Worm (Caenorhabditis elegans) whole organism, L1 larva: ENCODE measurements around the gene F22E5.13.
A peak's percentile ranks its signal among the peaks of the same experiment; 100 is the strongest.

ENCODE experiments used
- C04F5.9 ChIP-seq: sonication (generic microtip); optimal IDR thresholded peaks from 2 replicates; lab custom pipeline; 2016; ENCODE audit warnings: missing genetic modification characterization, missing compliant biosample characterization
- C16A3.4 ChIP-seq: fragments of 150-350 bp; optimal IDR thresholded peaks from 2 replicates; lab custom pipeline; 2014; ENCODE audit warnings: missing biosample characterization, missing genetic modification characterization
- C34B4.2 ChIP-seq: sonication (generic microtip); optimal IDR thresholded peaks from 2 replicates; lab custom pipeline; 2017; ENCODE audit warnings: mild to moderate bottlenecking, missing genetic modification characterization, missing compliant biosample characterization
- F16B12.6 ChIP-seq: fragments of 150-350 bp; optimal IDR thresholded peaks from 2 replicates; lab custom pipeline; 2014; ENCODE audit warnings: missing biosample characterization, missing genetic modification characterization
- Y116A8C.19 ChIP-seq: sonication (generic microtip); optimal IDR thresholded peaks from 2 replicates; lab custom pipeline; 2016; ENCODE audit warnings: missing compliant biosample characterization, missing genetic modification characterization, borderline replicate concordance
- aha-1 ChIP-seq: fragments of 150-350 bp; optimal IDR thresholded peaks from 2 replicates; lab custom pipeline; 2014; ENCODE audit warnings: missing biosample characterization, missing genetic modification characterization
- alr-1 ChIP-seq: fragments of 200-800 bp; sonication (Bioruptor generic); optimal IDR thresholded peaks from 2 replicates; lab custom pipeline; 2018; ENCODE audit warnings: borderline replicate concordance, mild to moderate bottlenecking, missing genetic modification characterization, missing compliant biosample characterization
- aly-2 ChIP-seq: fragments of 150-350 bp; optimal IDR thresholded peaks from 2 replicates; lab custom pipeline; 2014; ENCODE audit warnings: missing biosample characterization, missing genetic modification characterization
- ama-1 ChIP-seq: fragments of 150-350 bp; optimal IDR thresholded peaks from 2 replicates; lab custom pipeline; 2014
- ceh-63 ChIP-seq: fragments of 200-800 bp; sonication (Bioruptor generic); optimal IDR thresholded peaks from 2 replicates; lab custom pipeline; 2018; ENCODE audit warnings: mild to moderate bottlenecking, missing genetic modification characterization, missing compliant biosample characterization
- ceh-8 ChIP-seq: fragments of 200-800 bp; sonication (Bioruptor generic); optimal IDR thresholded peaks from 2 replicates; lab custom pipeline; 2018; ENCODE audit warnings: mild to moderate bottlenecking, missing genetic modification characterization, moderate library complexity, missing compliant biosample characterization
- ceh-88 ChIP-seq: fragments of 200-800 bp; sonication (Bioruptor generic); IDR thresholded peaks from 2 replicates; pipeline ENCODE4 v1.3.6; 2022; ENCODE audit warnings: missing genetic modification characterization, missing compliant biosample characterization
- ceh-90 ChIP-seq: sonication (generic microtip); optimal IDR thresholded peaks from 2 replicates; lab custom pipeline; 2016; ENCODE audit warnings: missing genetic modification characterization, missing compliant biosample characterization
- ces-1 ChIP-seq: fragments of 150-350 bp; optimal IDR thresholded peaks from 2 replicates; lab custom pipeline; 2014; ENCODE audit warnings: missing biosample characterization, missing genetic modification reagents, missing genetic modification characterization
- dpl-1 ChIP-seq, 3 experiments: fragments of 150-350 bp in 2 of 3; sonication (generic microtip) in 1 of 3; optimal IDR thresholded peaks; 2 replicates each; lab custom pipeline; 2014 to 2017; ENCODE audit warnings: missing biosample characterization in 3 of 3, missing genetic modification characterization in 3 of 3, missing genetic modification reagents in 3 of 3
- dsc-1 ChIP-seq: sonication (generic microtip); optimal IDR thresholded peaks from 2 replicates; lab custom pipeline; 2016; ENCODE audit warnings: mild to moderate bottlenecking, missing genetic modification characterization, missing compliant biosample characterization
- efl-3 ChIP-seq: fragments of 200-800 bp; sonication (Bioruptor generic); optimal IDR thresholded peaks from 2 replicates; lab custom pipeline; 2018; ENCODE audit warnings: mild to moderate bottlenecking, missing genetic modification characterization, missing compliant biosample characterization
- egl-13 ChIP-seq: sonication (generic microtip); optimal IDR thresholded peaks from 2 replicates; lab custom pipeline; 2016; ENCODE audit warnings: missing genotype, missing genetic modification reagents, missing genetic modification characterization, missing compliant biosample characterization
- egl-27 ChIP-seq, 2 experiments: fragments of 150-350 bp in 1 of 2; sonication (generic microtip); optimal IDR thresholded peaks; 3 replicates each; lab custom pipeline; 2017 to 2018; ENCODE audit warnings: missing biosample characterization in 2 of 2, missing genetic modification characterization in 2 of 2, missing genetic modification reagents in 2 of 2
- elt-2 ChIP-seq: sonication (generic microtip); optimal IDR thresholded peaks from 2 replicates; lab custom pipeline; 2016; ENCODE audit warnings: missing genetic modification characterization, mild to moderate bottlenecking, inconsistent platforms, missing compliant biosample characterization, missing genetic modification reagents
- fkh-10 ChIP-seq: sonication (generic microtip); optimal IDR thresholded peaks from 2 replicates; lab custom pipeline; 2017; ENCODE audit warnings: missing biosample characterization, missing genetic modification reagents, missing genetic modification characterization
- fkh-4 ChIP-seq: sonication (generic microtip); optimal IDR thresholded peaks from 2 replicates; lab custom pipeline; 2016; ENCODE audit warnings: missing compliant biosample characterization, missing genetic modification characterization, borderline replicate concordance
- grh-1 ChIP-seq: fragments of 200-800 bp; sonication (Bioruptor generic); IDR thresholded peaks from 2 replicates; pipeline ENCODE4 v1.3.6; 2022; ENCODE audit warnings: missing genetic modification reagents, missing genetic modification characterization, missing compliant biosample characterization
- hlh-17 ChIP-seq: fragments of 200-800 bp; sonication (Bioruptor generic); optimal IDR thresholded peaks from 2 replicates; lab custom pipeline; 2018; ENCODE audit warnings: missing genetic modification characterization, mild to moderate bottlenecking, missing compliant biosample characterization, moderate library complexity, borderline replicate concordance
- lin-13 ChIP-seq: fragments of 150-350 bp; optimal IDR thresholded peaks from 2 replicates; lab custom pipeline; 2014; ENCODE audit warnings: missing biosample characterization, missing genetic modification reagents, missing genetic modification characterization
- lin-35 ChIP-seq, 2 experiments: fragments of 150-350 bp; optimal IDR thresholded peaks; 2 replicates each; lab custom pipeline; 2014; ENCODE audit warnings: missing biosample characterization in 2 of 2, missing genetic modification characterization in 2 of 2, missing genetic modification reagents in 2 of 2
- lin-39 ChIP-seq: fragments of 150-350 bp; optimal IDR thresholded peaks from 2 replicates; lab custom pipeline; 2014; ENCODE audit warnings: missing biosample characterization, missing genetic modification reagents, missing genetic modification characterization
- lir-3 ChIP-seq: sonication (generic microtip); optimal IDR thresholded peaks from 2 replicates; lab custom pipeline; 2016; ENCODE audit warnings: mild to moderate bottlenecking, missing genetic modification characterization, moderate library complexity, missing compliant biosample characterization; ENCODE audit not compliant: poor library complexity
- mdl-1 ChIP-seq, 2 experiments: fragments of 150-350 bp; optimal IDR thresholded peaks; 2 replicates each; lab custom pipeline; 2014 to 2017; ENCODE audit warnings: missing biosample characterization in 2 of 2, missing genetic modification characterization in 2 of 2, inconsistent platforms in 1 of 2
- nhr-12 ChIP-seq: sonication (generic microtip); optimal IDR thresholded peaks from 2 replicates; lab custom pipeline; 2017; ENCODE audit warnings: missing biosample characterization, missing genetic modification characterization
- nhr-19 ChIP-seq: fragments of 200-800 bp; sonication (Bioruptor generic); conservative IDR thresholded peaks from 2 replicates; pipeline ENCODE4 v1.3.6; 2022; ENCODE audit warnings: missing genetic modification characterization, missing compliant biosample characterization
- nhr-20 ChIP-seq: sonication (generic microtip); optimal IDR thresholded peaks from 2 replicates; lab custom pipeline; 2016; ENCODE audit warnings: mild to moderate bottlenecking, missing genetic modification characterization, missing compliant biosample characterization
- nhr-47 ChIP-seq: sonication (generic microtip); optimal IDR thresholded peaks from 2 replicates; lab custom pipeline; 2016; ENCODE audit warnings: mild to moderate bottlenecking, missing genetic modification characterization, moderate library complexity, missing compliant biosample characterization
- nhr-71 ChIP-seq: sonication (generic microtip); optimal IDR thresholded peaks from 2 replicates; lab custom pipeline; 2016; ENCODE audit warnings: mild to moderate bottlenecking, missing genetic modification characterization, moderate library complexity, missing compliant biosample characterization
- nhr-76 ChIP-seq: sonication (generic microtip); optimal IDR thresholded peaks from 2 replicates; lab custom pipeline; 2017; ENCODE audit warnings: missing biosample characterization, missing genetic modification characterization
- nhr-85 ChIP-seq: sonication (generic microtip); peaks from one replicate; lab custom pipeline; 2016; ENCODE audit warnings: missing genetic modification characterization, inconsistent platforms, missing compliant biosample characterization
- nhr-90 ChIP-seq: sonication (generic microtip); optimal IDR thresholded peaks from 2 replicates; lab custom pipeline; 2016; ENCODE audit warnings: mild to moderate bottlenecking, missing genetic modification characterization, missing compliant biosample characterization; ENCODE audit not compliant: poor library complexity
- pax-3 ChIP-seq: fragments of 200-800 bp; sonication (Bioruptor generic); optimal IDR thresholded peaks from 2 replicates; lab custom pipeline; 2018; ENCODE audit warnings: mild to moderate bottlenecking, missing genetic modification characterization, moderate library complexity, missing compliant biosample characterization
- pqm-1 ChIP-seq: sonication (generic microtip); optimal IDR thresholded peaks from 3 replicates; lab custom pipeline; 2017; ENCODE audit warnings: missing biosample characterization, missing genetic modification characterization
- rnt-1 ChIP-seq: sonication (generic microtip); optimal IDR thresholded peaks from 2 replicates; lab custom pipeline; 2016; ENCODE audit warnings: mild to moderate bottlenecking, missing genetic modification characterization, moderate library complexity, missing compliant biosample characterization
- skn-1 ChIP-seq: fragments of 150-350 bp; optimal IDR thresholded peaks from 2 replicates; lab custom pipeline; 2014; ENCODE audit warnings: missing biosample characterization, missing genetic modification characterization
- snpc-4 ChIP-seq: fragments of 150-350 bp; optimal IDR thresholded peaks from 2 replicates; lab custom pipeline; 2014; ENCODE audit warnings: missing biosample characterization, missing genetic modification characterization
- snu-23 ChIP-seq: sonication (generic microtip); optimal IDR thresholded peaks from 2 replicates; lab custom pipeline; 2016; ENCODE audit warnings: missing genetic modification characterization, missing compliant biosample characterization
- sox-4 ChIP-seq: sonication (generic microtip); optimal IDR thresholded peaks from 2 replicates; lab custom pipeline; 2016; ENCODE audit warnings: missing genetic modification characterization, missing compliant biosample characterization
- sptf-1 ChIP-seq: fragments of 150-350 bp; optimal IDR thresholded peaks from 2 replicates; lab custom pipeline; 2014; ENCODE audit warnings: missing biosample characterization, missing genetic modification characterization
- sup-37 ChIP-seq: fragments of 200-800 bp; sonication (Bioruptor generic); optimal IDR thresholded peaks from 2 replicates; lab custom pipeline; 2018; ENCODE audit warnings: mild to moderate bottlenecking, missing genetic modification characterization, missing compliant biosample characterization
- swsn-7 ChIP-seq: sonication (generic microtip); optimal IDR thresholded peaks from 2 replicates; lab custom pipeline; 2016; ENCODE audit warnings: missing genetic modification characterization, missing compliant biosample characterization
- unc-130 ChIP-seq: fragments of 150-350 bp; optimal IDR thresholded peaks from 2 replicates; lab custom pipeline; 2017; ENCODE audit warnings: missing biosample characterization, missing genetic modification characterization, inconsistent platforms
- unc-62 ChIP-seq: fragments of 150-350 bp; optimal IDR thresholded peaks from 2 replicates; lab custom pipeline; 2014; ENCODE audit warnings: missing biosample characterization, missing genetic modification reagents, missing genetic modification characterization
- vab-15 ChIP-seq: sonication (generic microtip); optimal IDR thresholded peaks from 2 replicates; lab custom pipeline; 2017; ENCODE audit warnings: missing genotype, mild to moderate bottlenecking, missing genetic modification characterization, missing compliant biosample characterization
- xbp-1 ChIP-seq: sonication (generic microtip); optimal IDR thresholded peaks from 2 replicates; lab custom pipeline; 2016; ENCODE audit warnings: missing genetic modification characterization, missing compliant biosample characterization
- zag-1 ChIP-seq: fragments of 150-350 bp; optimal IDR thresholded peaks from 2 replicates; lab custom pipeline; 2014; ENCODE audit warnings: missing biosample characterization, missing genetic modification characterization
- ztf-11 ChIP-seq, 2 experiments: sonication (generic microtip); optimal IDR thresholded peaks; 2 replicates each; lab custom pipeline; 2016 to 2017; ENCODE audit warnings: missing genetic modification characterization in 2 of 2, missing biosample characterization in 1 of 2, missing compliant biosample characterization in 1 of 2

The F22E5.13 gene

DNA sequence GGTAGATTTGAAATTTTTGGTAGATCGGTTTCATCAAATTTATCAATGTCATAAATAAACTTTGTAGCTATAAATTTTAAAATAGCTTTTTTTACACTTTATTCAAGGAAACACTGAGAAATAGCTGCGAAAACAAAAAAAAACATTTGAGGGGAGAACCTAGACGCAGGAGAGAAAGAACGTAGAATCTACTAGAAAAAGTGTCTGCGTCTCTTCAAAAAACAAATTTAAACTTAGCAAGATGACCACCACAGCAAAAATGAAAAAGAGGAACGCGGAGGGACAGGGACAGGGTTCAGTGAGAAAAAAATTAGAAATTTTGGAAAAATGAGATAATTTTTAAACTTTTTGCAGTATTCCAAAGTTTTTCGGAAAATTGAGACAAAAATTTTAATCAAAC is 424 bp downstream of the F22E5.13 start (continued):
- no peak for TF ChIP-seq aha-1 (tag; lab: Kevin White, UChicago)
- TF ChIP-seq dsc-1 = no peak
- TF ChIP-seq dpl-1 (GFP tag; optimal IDR thresholded peaks at IDR 0.05; lab: Kevin White, UChicago) = peak; percentile 9 to 54 (median 35)
- no peak for TF ChIP-seq ces-1 (GFP tag; lab: Kevin White, UChicago)
- TF ChIP-seq unc-62 (GFP tag; lab: Kevin White, UChicago) = no peak
- TF ChIP-seq lin-39 (tag; lab: Kevin White, UChicago) = no peak
- no peak for TF ChIP-seq ama-1
- TF ChIP-seq C16A3.4 = no peak
- TF ChIP-seq nhr-71 = peak; percentile 61
- no peak for TF ChIP-seq egl-13 (tag; lab: Kevin White, UChicago)
- TF ChIP-seq nhr-47 = peak; percentile 33
- no peak for TF ChIP-seq unc-130
- TF ChIP-seq nhr-76 (tag; lab: Kevin White, UChicago) = no peak
- no peak for TF ChIP-seq ceh-90 (tag; lab: Kevin White, UChicago)
- TF ChIP-seq hlh-17 = no peak
- TF ChIP-seq pax-3 (tag; lab: Kevin White, UChicago) = no peak
- no peak for TF ChIP-seq ceh-8
- peak; percentile 21 for TF ChIP-seq xbp-1 (tag; lab: Kevin White, UChicago)
- TF ChIP-seq sox-4 (tag; lab: Kevin White, UChicago) = no peak
- no peak for TF ChIP-seq elt-2 (tag; lab: Kevin White, UChicago)
- TF ChIP-seq swsn-7 (tag; lab: Kevin White, UChicago) = peak; percentile 47
- TF ChIP-seq C34B4.2 (tag; lab: Kevin White, UChicago) = no peak
- TF ChIP-seq lin-13 (GFP tag; lab: Kevin White, UChicago) = peak; percentile 38
- peak; percentile 27 for TF ChIP-seq skn-1
- no peak for TF ChIP-seq ztf-11 (tag; optimal IDR thresholded peaks at IDR 0.05; lab: Kevin White, UChicago)
- no peak for TF ChIP-seq zag-1
- TF ChIP-seq fkh-10 = no peak
- no peak for TF ChIP-seq grh-1 (GFP tag; lab: Robert Waterston, UW)
- TF ChIP-seq aly-2 (tag; lab: Kevin White, UChicago) = no peak
- TF ChIP-seq sptf-1 (tag; lab: Kevin White, UChicago) = no peak
- peak; percentile 49 for TF ChIP-seq nhr-20 (tag; lab: Kevin White, UChicago)
- peak; percentile 47 for TF ChIP-seq nhr-85 (tag; lab: Kevin White, UChicago)
- TF ChIP-seq nhr-19 = 0 out of 2 replicates have a peak, but pooled peaks have one; percentile 9
- TF ChIP-seq F16B12.6 (tag; lab: Kevin White, UChicago) = no peak
- TF ChIP-seq rnt-1 (tag; lab: Kevin White, UChicago) = peak; percentile 48
- TF ChIP-seq snu-23 (GFP tag; lab: Kevin White, UChicago) = peak; percentile 68
- no peak for TF ChIP-seq efl-3 (GFP tag; lab: Kevin White, UChicago)
- TF ChIP-seq sup-37 (GFP tag; lab: Kevin White, UChicago) = no peak
- TF ChIP-seq vab-15 (tag; lab: Kevin White, UChicago) = no peak
- no peak for TF ChIP-seq C04F5.9 (tag; lab: Kevin White, UChicago)
- TF ChIP-seq ceh-63 (GFP tag; lab: Kevin White, UChicago) = no peak
- TF ChIP-seq fkh-4 (tag; lab: Kevin White, UChicago) = no peak
- no peak for TF ChIP-seq nhr-90 (tag; lab: Kevin White, UChicago)
- no peak for TF ChIP-seq nhr-12 (tag; lab: Kevin White, UChicago)
- TF ChIP-seq snpc-4 (tag; lab: Kevin White, UChicago) = no peak
- no peak for TF ChIP-seq alr-1 (tag; lab: Kevin White, UChicago)
- no peak for TF ChIP-seq egl-27 (tag; optimal IDR thresholded peaks at IDR 0.05; lab: Kevin White, UChicago)
- TF ChIP-seq mdl-1 (tag; optimal IDR thresholded peaks at IDR 0.05; lab: Kevin White, UChicago) = no peak
- TF ChIP-seq ceh-88 = no peak
- peak; percentile 5 to 11 for TF ChIP-seq lin-35 (GFP tag; optimal IDR thresholded peaks at IDR 0.05; lab: Kevin White, UChicago)
- no peak for TF ChIP-seq pqm-1 (tag; lab: Kevin White, UChicago)
- TF ChIP-seq lir-3 = no peak
- no peak for TF ChIP-seq Y116A8C.19
